Fruit fly (Drosophila melanogaster): ENCODE measurements around the gene CG4914.

DNA sequence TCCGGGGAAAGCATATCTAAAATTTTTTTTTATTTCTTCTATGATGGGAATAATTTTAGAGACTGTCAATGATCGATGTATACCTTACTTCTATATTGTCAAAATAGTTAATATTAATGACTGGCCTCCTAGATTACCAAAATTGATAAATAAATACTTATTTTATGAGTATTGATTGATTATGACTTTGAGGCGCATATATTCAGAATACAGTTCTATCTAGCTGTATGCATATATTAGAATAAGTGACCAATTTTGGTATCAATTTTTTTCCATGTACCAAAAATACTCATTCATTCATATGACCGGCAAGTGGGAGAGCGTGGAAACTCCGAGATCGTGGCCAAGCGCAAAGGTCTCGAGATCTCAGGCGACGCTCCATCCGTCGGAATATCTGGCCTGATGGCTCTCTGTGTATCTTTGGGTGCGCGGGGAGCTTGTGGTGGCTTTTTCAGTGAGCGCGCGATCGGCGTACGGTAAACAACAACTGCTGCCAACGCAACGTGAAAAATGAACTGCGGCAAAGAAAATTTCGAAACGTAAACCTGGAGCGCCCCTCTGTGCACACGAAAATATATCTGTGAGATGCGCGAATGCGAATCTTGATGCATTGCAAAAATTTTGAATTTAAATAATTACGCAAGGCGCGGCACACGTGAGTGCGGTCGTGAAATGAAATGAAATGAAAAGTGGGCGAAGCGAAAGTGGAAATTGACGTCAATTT is 5.4 kb downstream of the CG4914 start, which contains the start of the genes CG43121 and ome:
- TF ChIP-seq CG15710 (tag; optimal IDR thresholded peaks at IDR 0.05) (no peak), D1 (tag; optimal IDR thresholded peaks at IDR 0.05) (no peak), Snoo (tag; optimal IDR thresholded peaks at IDR 0.05) (peak; percentile 16), CG4496 (GFP tag; IDR thresholded peaks at IDR 0.05) (peak; percentile 59; the same call in 2 of the 3 replicates), CG34367 (tag; optimal IDR thresholded peaks at IDR 0.05) (no peak), gl (tag; optimal IDR thresholded peaks at IDR 0.05) (peak; percentile 4), CG12605 (GFP tag; IDR thresholded peaks at IDR 0.05) (0 out of 2 replicates have a peak, but pooled peaks have one; percentile 22), Pif1A (GFP tag; optimal IDR thresholded peaks at IDR 0.05) (peak; percentile 50), Ets98B (GFP tag; IDR thresholded peaks at IDR 0.05) (peak; percentile 46; the same call in 1 of the 2 replicates), EcR (GFP tag; optimal IDR thresholded peaks at IDR 0.05) (no peak)
